Fruit fly (Drosophila melanogaster): ENCODE measurements around the gene CG7560.

Gene CG7560

DNA sequence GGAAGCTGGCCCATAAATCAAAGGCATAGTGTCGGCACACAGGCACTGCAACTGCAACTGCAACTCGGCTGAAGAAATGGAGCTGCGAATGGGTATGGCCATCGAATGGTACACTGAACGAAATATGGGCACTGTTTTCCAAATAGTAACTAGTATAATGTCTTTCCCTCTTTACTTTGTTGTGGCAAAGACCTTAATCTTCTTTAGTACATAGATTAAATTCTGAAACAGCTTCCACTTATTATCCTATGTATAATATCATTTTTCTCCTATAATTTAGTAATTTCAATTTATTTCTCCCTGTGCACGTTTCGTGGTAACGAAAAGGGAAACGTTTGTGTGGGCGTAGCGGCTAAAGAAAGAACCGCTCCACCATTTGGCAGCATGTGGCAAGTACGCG lies 49.7 kb upstream of the CG7560 start (continued):
- TF ChIP-seq grau (tag; optimal IDR thresholded peaks at IDR 0.05) (peak; percentile 67), CG11398 (GFP tag; optimal IDR thresholded peaks at IDR 0.05) (peak; percentile 0), CG8089 (GFP tag; optimal IDR thresholded peaks at IDR 0.05) (peak; percentile 31), Dbx (GFP tag; IDR thresholded peaks at IDR 0.05) (no peak), stc (GFP tag; IDR thresholded peaks at IDR 0.05) (peak; percentile 50), crol (GFP tag; IDR thresholded peaks at IDR 0.05) (no peak), CG1832 (GFP tag; optimal IDR thresholded peaks at IDR 0.05) (no peak), az2 (GFP tag; optimal IDR thresholded peaks at IDR 0.05) (peak; percentile 75), CrebB (tag; optimal IDR thresholded peaks at IDR 0.05) (no peak), lov (optimal IDR thresholded peaks at IDR 0.05) (no peak), lov (GFP tag; IDR thresholded peaks at IDR 0.05) (peak; percentile 48; the same call in 1 of the 3 replicates), lilli (GFP tag; optimal IDR thresholded peaks at IDR 0.05) (peak; percentile 56), vfl (GFP tag; optimal IDR thresholded peaks at IDR 0.05) (no peak), CG7987 (GFP tag; optimal IDR thresholded peaks at IDR 0.05) (no peak), mirr (GFP tag; optimal IDR thresholded peaks at IDR 0.05) (no peak), sqz (GFP tag; optimal IDR thresholded peaks at IDR 0.05) (no peak), zen (tag; optimal IDR thresholded peaks at IDR 0.05) (peak; percentile 22), Max (GFP tag; optimal IDR thresholded peaks at IDR 0.05) (peak; percentile 53), ci (GFP tag; IDR thresholded peaks at IDR 0.05) (peak; percentile 82), Usf (GFP tag; optimal IDR thresholded peaks at IDR 0.05) (peak; percentile 12), CG11723 (GFP tag; optimal IDR thresholded peaks at IDR 0.05) (peak; percentile 67), Myb (GFP tag; optimal IDR thresholded peaks at IDR 0.05) (no peak), zen2 (GFP tag; IDR thresholded peaks at IDR 0.05; ENCODE audit: partially characterized antibody) (no peak), D (optimal IDR thresholded peaks at IDR 0.05) (no peak), D (GFP tag; optimal IDR thresholded peaks at IDR 0.05) (peak; percentile 84), CG8924 (tag; optimal IDR thresholded peaks at IDR 0.05) (peak; percentile 86), CG11247 (GFP tag; IDR thresholded peaks at IDR 0.05) (no peak), trh (GFP tag; optimal IDR thresholded peaks at IDR 0.05) (no peak), p53 (GFP tag; optimal IDR thresholded peaks at IDR 0.05) (no peak), Dad (GFP tag; optimal IDR thresholded peaks at IDR 0.05) (peak; percentile 8), twi (tag; optimal IDR thresholded peaks at IDR 0.05) (peak; percentile 79), CG18262 (tag; optimal IDR thresholded peaks at IDR 0.05) (peak; percentile 90), Dfd (GFP tag; optimal IDR thresholded peaks at IDR 0.05) (no peak), CG1792 (GFP tag; optimal IDR thresholded peaks at IDR 0.05) (peak; percentile 62), salm (tag; optimal IDR thresholded peaks at IDR 0.05) (peak; percentile 61), kay (GFP tag; optimal IDR thresholded peaks at IDR 0.05) (peak; percentile 9), gem (tag; optimal IDR thresholded peaks at IDR 0.05) (peak; percentile 88), CG12071 (GFP tag; optimal IDR thresholded peaks at IDR 0.05) (peak; percentile 39), Lhr (GFP tag; optimal IDR thresholded peaks at IDR 0.05) (peak; percentile 33), CG14965 (GFP tag; optimal IDR thresholded peaks at IDR 0.05; ENCODE audit: borderline replicate concordance) (no peak), Atf-2 (GFP tag; optimal IDR thresholded peaks at IDR 0.05) (peak; percentile 27), ssp (GFP tag; IDR thresholded peaks at IDR 0.05) (peak; percentile 60), slbo (GFP tag; IDR thresholded peaks at IDR 0.05) (no peak), CG15479 (GFP tag; optimal IDR thresholded peaks at IDR 0.05) (no peak), Optix (GFP tag; IDR thresholded peaks at IDR 0.05) (peak; percentile 48; the same call in 1 of the 3 replicates), Lpt (GFP tag; optimal IDR thresholded peaks at IDR 0.05) (no peak), onecut (GFP tag; IDR thresholded peaks at IDR 0.05) (peak; percentile 64), ab (GFP tag; optimal IDR thresholded peaks at IDR 0.05) (no peak), Blimp-1 (GFP tag; optimal IDR thresholded peaks at IDR 0.05) (peak; percentile 86), psq (GFP tag; optimal IDR thresholded peaks at IDR 0.05) (no peak), CG15601 (tag; optimal IDR thresholded peaks at IDR 0.05) (peak; percentile 86), Kr (GFP tag; optimal IDR thresholded peaks at IDR 0.05) (peak; percentile 48), CG8478 (optimal IDR thresholded peaks at IDR 0.05) (no peak)
